Fruit fly (Drosophila melanogaster) whole organism, embryonic: Measurements from ENCODE around the gene cv-c.

ENCODE experiments used
- Ada2b ChIP-seq: fragments of 200-800 bp; sonication (Bioruptor generic); IDR thresholded peaks from 2 replicates; pipeline ENCODE4 v1.3.6; 2022; ENCODE audit warnings: missing biosample characterization, missing genetic modification characterization
- B-H1 ChIP-seq: fragments of 200-800 bp; sonication (Bioruptor generic); IDR thresholded peaks from 3 replicates; pipeline ENCODE4 v1.3.6; 2022; ENCODE audit warnings: missing biosample characterization, missing genetic modification characterization
- Bgb ChIP-seq: fragments of 200-800 bp; sonication (Bioruptor generic); IDR thresholded peaks from 2 replicates; pipeline ENCODE4 v1.3.6; 2022; ENCODE audit warnings: missing biosample characterization, missing genetic modification characterization; ENCODE audit not compliant: partially characterized antibody
- Blimp-1 ChIP-seq: fragments of 200-800 bp; sonication (Bioruptor generic); optimal IDR thresholded peaks from 3 replicates; lab custom pipeline; 2018; ENCODE audit warnings: missing biosample characterization, missing genetic modification characterization, mild to moderate bottlenecking, moderate library complexity, missing genetic modification reagents
- C15 ChIP-seq: fragments of 200-800 bp; sonication (Bioruptor generic); IDR thresholded peaks from 3 replicates; pipeline ENCODE4 v1.3.6; 2022; ENCODE audit warnings: missing biosample characterization, missing genetic modification characterization
- CG10979 ChIP-seq: fragments of 200-800 bp; sonication (Bioruptor generic); optimal IDR thresholded peaks from 2 replicates; lab custom pipeline; 2018; ENCODE audit warnings: missing biosample characterization, mild to moderate bottlenecking, missing genetic modification characterization, moderate library complexity
- CG14050 ChIP-seq: fragments of 200-800 bp; sonication (Bioruptor generic); IDR thresholded peaks from 3 replicates; pipeline ENCODE4 v1.3.6; 2022; ENCODE audit warnings: missing biosample characterization, missing genetic modification characterization
- CG16863 ChIP-seq: fragments of 200-800 bp; sonication (Bioruptor generic); optimal IDR thresholded peaks from 3 replicates; lab custom pipeline; 2016; ENCODE audit warnings: missing biosample characterization, missing genetic modification characterization
- CG17829 ChIP-seq: fragments of 200-800 bp; optimal IDR thresholded peaks from 2 replicates; lab custom pipeline; 2019; ENCODE audit warnings: missing biosample characterization, mild to moderate bottlenecking, missing genetic modification characterization, moderate library complexity
- CG2712 ChIP-seq: fragments of 200-800 bp; optimal IDR thresholded peaks from 3 replicates; lab custom pipeline; 2019; ENCODE audit warnings: missing biosample characterization, mild to moderate bottlenecking, missing genetic modification characterization, moderate library complexity
- CG2889 ChIP-seq: fragments of 200-800 bp; sonication (Bioruptor generic); IDR thresholded peaks from 3 replicates; pipeline ENCODE4 v1.3.6; 2022; ENCODE audit warnings: missing biosample characterization, missing genetic modification characterization
- CG30403 ChIP-seq: fragments of 200-800 bp; sonication (Bioruptor generic); optimal IDR thresholded peaks from 3 replicates; lab custom pipeline; 2016; ENCODE audit warnings: missing biosample characterization, missing genetic modification characterization
- CG31441 ChIP-seq: fragments of 200-800 bp; sonication (Bioruptor generic); IDR thresholded peaks from 2 replicates; pipeline ENCODE4 v1.3.6; 2022; ENCODE audit warnings: missing biosample characterization, missing genetic modification characterization
- CG34224 ChIP-seq: fragments of 200-800 bp; sonication (Bioruptor generic); IDR thresholded peaks from 3 replicates; pipeline ENCODE4 v1.3.6; 2022; ENCODE audit warnings: missing biosample characterization, missing genetic modification characterization; ENCODE audit not compliant: partially characterized antibody
- CG34422 ChIP-seq: fragments of 200-800 bp; sonication (Bioruptor generic); IDR thresholded peaks from 3 replicates; pipeline ENCODE4 v1.3.6; 2022; ENCODE audit warnings: missing biosample characterization, missing genetic modification characterization
- CG5245 ChIP-seq: fragments of 200-800 bp; sonication (Bioruptor generic); optimal IDR thresholded peaks from 3 replicates; lab custom pipeline; 2016; ENCODE audit warnings: missing biosample characterization, missing genetic modification characterization
- CG5953 ChIP-seq: fragments of 200-800 bp; sonication (Bioruptor generic); IDR thresholded peaks from 2 replicates; pipeline ENCODE4 v1.3.6; 2022; ENCODE audit warnings: missing biosample characterization, missing genetic modification characterization
- CG6813 ChIP-seq: fragments of 200-800 bp; sonication (Bioruptor generic); optimal IDR thresholded peaks from 2 replicates; lab custom pipeline; 2017; ENCODE audit warnings: missing biosample characterization, missing genetic modification characterization, mild to moderate bottlenecking, moderate library complexity, missing genetic modification reagents
- CG7556 ChIP-seq: fragments of 200-800 bp; sonication (Bioruptor generic); optimal IDR thresholded peaks from 2 replicates; lab custom pipeline; 2017; ENCODE audit warnings: missing biosample characterization, mild to moderate bottlenecking, missing genetic modification characterization
- CG8944 ChIP-seq: fragments of 200-800 bp; sonication (Bioruptor generic); optimal IDR thresholded peaks from 3 replicates; lab custom pipeline; 2016; ENCODE audit warnings: missing biosample characterization, missing genetic modification characterization
- Dad ChIP-seq: fragments of 200-800 bp; sonication (Bioruptor generic); optimal IDR thresholded peaks from 3 replicates; lab custom pipeline; 2016; ENCODE audit warnings: missing biosample characterization, missing genetic modification characterization
- Dek ChIP-seq: fragments of 200-800 bp; sonication (Bioruptor generic); optimal IDR thresholded peaks from 3 replicates; lab custom pipeline; 2019; ENCODE audit warnings: missing biosample characterization, mild to moderate bottlenecking, missing genetic modification characterization, moderate library complexity
- ERR ChIP-seq: fragments of 200-800 bp; sonication (Bioruptor generic); optimal IDR thresholded peaks from 2 replicates; lab custom pipeline; 2016; ENCODE audit warnings: missing biosample characterization, missing genetic modification characterization
- Fer3 ChIP-seq: fragments of 200-800 bp; sonication (Bioruptor generic); optimal IDR thresholded peaks from 2 replicates; lab custom pipeline; 2018; ENCODE audit warnings: missing biosample characterization, mild to moderate bottlenecking, missing genetic modification characterization, moderate library complexity
- Gsc ChIP-seq: fragments of 200-800 bp; sonication (Bioruptor generic); IDR thresholded peaks from 2 replicates; pipeline ENCODE4 v1.3.6; 2022; ENCODE audit warnings: missing biosample characterization, missing genetic modification characterization
- HLHmδ ChIP-seq: fragments of 200-800 bp; sonication (Bioruptor generic); optimal IDR thresholded peaks from 2 replicates; lab custom pipeline; 2018; ENCODE audit warnings: missing biosample characterization, mild to moderate bottlenecking, missing genetic modification characterization, moderate library complexity
- Kr ChIP-seq: fragments of 200-800 bp; sonication (Bioruptor generic); optimal IDR thresholded peaks from 2 replicates; lab custom pipeline; 2017; ENCODE audit warnings: missing biosample characterization, mild to moderate bottlenecking, missing genetic modification characterization
- NC2α ChIP-seq: fragments of 200-800 bp; sonication (Bioruptor generic); optimal IDR thresholded peaks from 2 replicates; lab custom pipeline; 2016; ENCODE audit warnings: missing biosample characterization, missing genetic modification characterization
- PHDP ChIP-seq: fragments of 200-800 bp; sonication (Bioruptor generic); optimal IDR thresholded peaks from 3 replicates; lab custom pipeline; 2018; ENCODE audit warnings: missing biosample characterization, mild to moderate bottlenecking, missing genetic modification characterization, moderate library complexity
- Ptx1 ChIP-seq: fragments of 200-800 bp; sonication (Bioruptor generic); IDR thresholded peaks from 2 replicates; pipeline ENCODE4 v1.3.6; 2022; ENCODE audit warnings: missing biosample characterization, missing genetic modification characterization
- Ravus ChIP-seq: fragments of 200-800 bp; sonication (Bioruptor generic); IDR thresholded peaks from 2 replicates; pipeline ENCODE4 v1.3.6; 2022; ENCODE audit warnings: missing biosample characterization, missing genetic modification characterization
- Six4 ChIP-seq: fragments of 200-800 bp; sonication (Bioruptor generic); optimal IDR thresholded peaks from 2 replicates; lab custom pipeline; 2016; ENCODE audit warnings: missing biosample characterization, missing genetic modification characterization
- bcd ChIP-seq: fragments of 200-800 bp; sonication (Bioruptor generic); optimal IDR thresholded peaks from 2 replicates; lab custom pipeline; 2017; ENCODE audit warnings: missing biosample characterization, mild to moderate bottlenecking, missing genetic modification characterization
- bigmax ChIP-seq: fragments of 200-800 bp; sonication (Bioruptor generic); optimal IDR thresholded peaks from 2 replicates; lab custom pipeline; 2018; ENCODE audit warnings: missing biosample characterization, mild to moderate bottlenecking, missing genetic modification characterization
- br ChIP-seq: fragments of >200 bp; optimal IDR thresholded peaks from 2 replicates; lab custom pipeline; 2017
- cas ChIP-seq: fragments of 200-800 bp; sonication (Bioruptor generic); IDR thresholded peaks from 2 replicates; pipeline ENCODE4 v1.3.6; 2022; ENCODE audit warnings: missing biosample characterization, missing genetic modification characterization
- cg ChIP-seq: fragments of 200-800 bp; sonication (Bioruptor generic); optimal IDR thresholded peaks from 3 replicates; lab custom pipeline; 2019; ENCODE audit warnings: missing biosample characterization, mild to moderate bottlenecking, missing genetic modification characterization, moderate library complexity
- ci ChIP-seq: fragments of 200-800 bp; sonication (Bioruptor generic); IDR thresholded peaks from 3 replicates; pipeline ENCODE4 v1.3.6; 2022; ENCODE audit warnings: missing biosample characterization, missing genetic modification characterization
- cwo ChIP-seq: fragments of 200-800 bp; sonication (Bioruptor generic); optimal IDR thresholded peaks from 3 replicates; lab custom pipeline; 2017; ENCODE audit warnings: missing biosample characterization, missing genetic modification characterization, mild to moderate bottlenecking, moderate library complexity, missing genetic modification reagents
- da ChIP-seq: fragments of 200-800 bp; sonication (Bioruptor generic); optimal IDR thresholded peaks from 2 replicates; lab custom pipeline; 2016; ENCODE audit warnings: missing biosample characterization, missing genetic modification characterization
- dysf ChIP-seq: fragments of 200-800 bp; sonication (Bioruptor generic); IDR thresholded peaks from 3 replicates; pipeline ENCODE4 v1.3.6; 2022; ENCODE audit warnings: missing biosample characterization, missing genetic modification characterization
- org-1 ChIP-seq: fragments of 200-800 bp; sonication (Bioruptor generic); optimal IDR thresholded peaks from 2 replicates; lab custom pipeline; 2017; ENCODE audit warnings: missing biosample characterization, missing genetic modification characterization
- pho ChIP-seq: fragments of 200-800 bp; sonication (Bioruptor generic); optimal IDR thresholded peaks from 2 replicates; lab custom pipeline; 2016; ENCODE audit warnings: missing biosample characterization, missing genetic modification characterization
- seq ChIP-seq: fragments of 200-800 bp; sonication (Bioruptor generic); IDR thresholded peaks from 2 replicates; pipeline ENCODE4 v1.3.6; 2022; ENCODE audit warnings: missing biosample characterization, missing genetic modification characterization
- sim ChIP-seq: fragments of 200-800 bp; sonication (Bioruptor generic); IDR thresholded peaks from 2 replicates; pipeline ENCODE4 v1.3.6; 2022; ENCODE audit warnings: missing biosample characterization, missing genetic modification characterization
- slou ChIP-seq: fragments of 200-800 bp; sonication (Bioruptor generic); optimal IDR thresholded peaks from 3 replicates; lab custom pipeline; 2016; ENCODE audit warnings: missing biosample characterization, missing genetic modification characterization
- tap ChIP-seq: fragments of 200-800 bp; optimal IDR thresholded peaks from 3 replicates; lab custom pipeline; 2019; ENCODE audit warnings: missing biosample characterization, mild to moderate bottlenecking, missing genetic modification characterization, moderate library complexity
- tin ChIP-seq: fragments of 200-800 bp; sonication (Bioruptor generic); optimal IDR thresholded peaks from 3 replicates; lab custom pipeline; 2016; ENCODE audit warnings: missing biosample characterization, missing genetic modification characterization
- tll ChIP-seq, 2 experiments: fragments of 200-800 bp in 1 of 2; fragments of >200 bp in 1 of 2; sonication (Bioruptor generic) in 1 of 2; optimal IDR thresholded peaks; 2 replicates each; lab custom pipeline; 2017 to 2019; ENCODE audit warnings: missing biosample characterization in 2 of 2, missing genetic modification characterization in 2 of 2, mild to moderate bottlenecking in 1 of 2, moderate library complexity in 1 of 2
- trh ChIP-seq: fragments of 200-800 bp; sonication (Bioruptor generic); optimal IDR thresholded peaks from 2 replicates; lab custom pipeline; 2016; ENCODE audit warnings: missing biosample characterization, missing genetic modification characterization
- usp ChIP-seq: fragments of >200 bp; optimal IDR thresholded peaks from 2 replicates; lab custom pipeline; 2017; ENCODE audit warnings: missing biosample characterization, missing genetic modification characterization
- yki ChIP-seq: fragments of >200 bp; optimal IDR thresholded peaks from 3 replicates; lab custom pipeline; 2018
- zfh1 ChIP-seq: fragments of 200-800 bp; sonication (Bioruptor generic); IDR thresholded peaks from 3 replicates; pipeline ENCODE4 v1.3.6; 2022; ENCODE audit warnings: missing biosample characterization, missing genetic modification characterization

Gene cv-c

DNA sequence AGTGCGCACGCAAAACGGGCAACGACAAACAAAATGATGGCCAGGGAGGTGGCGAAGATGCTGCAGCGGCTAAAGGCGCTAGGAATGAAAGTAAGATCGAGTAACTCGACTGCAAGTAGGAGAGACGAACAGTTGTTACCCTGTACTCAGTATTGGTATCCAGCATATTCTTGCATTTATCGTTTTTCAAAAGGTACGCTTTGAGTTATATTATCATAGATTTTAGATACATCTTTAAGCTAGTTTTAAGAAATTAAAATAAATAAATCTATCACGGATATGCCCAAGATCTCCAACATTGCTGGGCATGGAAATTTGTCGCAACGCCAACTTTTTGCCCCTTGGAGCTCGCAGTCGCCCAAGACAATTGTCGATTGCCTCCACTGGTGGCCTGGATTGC, 93.7 kb downstream of the cv-c start (continued):
- no peak for TF ChIP-seq CG16863 (GFP tag; lab: Kevin White, UChicago)
- no peak for TF ChIP-seq CG6813 (GFP tag; lab: Kevin White, UChicago)
- no peak for TF ChIP-seq usp
- TF ChIP-seq CG10979 (tag; lab: Kevin White, UChicago), result peak; percentile 35
- no peak for TF ChIP-seq CG5245 (GFP tag; lab: Kevin White, UChicago)
- TF ChIP-seq HLHmδ (GFP tag; lab: Kevin White, UChicago), result no peak
- no peak for TF ChIP-seq Kr
- peak; percentile 23 for TF ChIP-seq CG30403 (GFP tag; lab: Kevin White, UChicago)
- TF ChIP-seq CG14050, result no peak
- peak; percentile 53; the same call in 2 of the 3 replicates for TF ChIP-seq dysf
- no peak for TF ChIP-seq Dek (tag; lab: Kevin White, UChicago)
- TF ChIP-seq Ptx1, result peak; percentile 49
- no peak for TF ChIP-seq ERR (GFP tag; lab: Kevin White, UChicago)
- peak; percentile 37 for TF ChIP-seq CG2712
- no peak for TF ChIP-seq trh (GFP tag; lab: Kevin White, UChicago)
- no peak for TF ChIP-seq cwo
- no peak for TF ChIP-seq CG31441 (GFP tag; lab: Robert Waterston, UW)
- TF ChIP-seq B-H1 (GFP tag; lab: Robert Waterston, UW), result no peak
- TF ChIP-seq Fer3 (tag; lab: Kevin White, UChicago), result no peak
- no peak for TF ChIP-seq bigmax (GFP tag; lab: Kevin White, UChicago)
- TF ChIP-seq seq (GFP tag; lab: Robert Waterston, UW), result no peak
- TF ChIP-seq sim (GFP tag; lab: Robert Waterston, UW), result no peak
- no peak for TF ChIP-seq br (lab: Kevin White, UChicago)
- TF ChIP-seq zfh1 (GFP tag; lab: Robert Waterston, UW), result peak; percentile 17; the same call in 1 of the 3 replicates
- TF ChIP-seq C15 (GFP tag; lab: Robert Waterston, UW), result no peak
- no peak for TF ChIP-seq Six4 (GFP tag; lab: Kevin White, UChicago)
- no peak for TF ChIP-seq Bgb (GFP tag; lab: Robert Waterston, UW)
- TF ChIP-seq da, result no peak
- TF ChIP-seq yki, result no peak
- no peak for TF ChIP-seq CG17829
- TF ChIP-seq CG5953, result no peak
- no peak for TF ChIP-seq PHDP
- TF ChIP-seq CG7556 (GFP tag; lab: Kevin White, UChicago), result no peak
- no peak for TF ChIP-seq CG34224 (GFP tag; lab: Robert Waterston, UW)
- no peak for TF ChIP-seq CG8944 (GFP tag; lab: Kevin White, UChicago)
- no peak for TF ChIP-seq cg (GFP tag; lab: Kevin White, UChicago)
- TF ChIP-seq Ada2b (GFP tag; lab: Robert Waterston, UW), result no peak
- no peak for TF ChIP-seq tin (GFP tag; lab: Kevin White, UChicago)
- no peak for TF ChIP-seq tll (GFP tag; optimal IDR thresholded peaks at IDR 0.05; lab: Kevin White, UChicago)
- TF ChIP-seq Dad (GFP tag; lab: Kevin White, UChicago), result no peak
- TF ChIP-seq pho, result no peak
- no peak for TF ChIP-seq slou
- TF ChIP-seq CG2889 (GFP tag; lab: Robert Waterston, UW), result no peak
- no peak for TF ChIP-seq org-1 (GFP tag; lab: Kevin White, UChicago)
- TF ChIP-seq cas, result no peak
- TF ChIP-seq Ravus (GFP tag; lab: Robert Waterston, UW), result no peak
- 0 out of 3 replicates have a peak, but pooled peaks have one; percentile 15 for TF ChIP-seq CG34422 (GFP tag; lab: Robert Waterston, UW)
- TF ChIP-seq NC2α (GFP tag; lab: Kevin White, UChicago), result no peak
- peak; percentile 27 for TF ChIP-seq Blimp-1 (GFP tag; lab: Kevin White, UChicago)
- no peak for TF ChIP-seq Gsc
- TF ChIP-seq ci (GFP tag; lab: Robert Waterston, UW), result no peak
- no peak for TF ChIP-seq tap
- TF ChIP-seq bcd (GFP tag; lab: Kevin White, UChicago), result no peak
